Worm (Caenorhabditis elegans) whole organism, L4 larva: Measurements from ENCODE around the gene F32D8.2.
A peak's percentile ranks its signal among the peaks of the same experiment; 100 is the strongest.

Source experiments
- R02D3.7 ChIP-seq: fragments of 150-350 bp; sonication (generic microtip); optimal IDR thresholded peaks from 3 replicates; lab custom pipeline; 2014; ENCODE audit warnings: missing biosample characterization, missing genetic modification characterization
- Y105C5A.15 ChIP-seq: fragments of 200-800 bp; sonication (Bioruptor generic); IDR thresholded peaks from 2 replicates; pipeline ENCODE4 v1.3.6; 2022; ENCODE audit warnings: missing genetic modification characterization, missing compliant biosample characterization
- ZK546.5 ChIP-seq, 2 experiments: sonication (generic microtip); optimal IDR thresholded peaks; 2 replicates each; lab custom pipeline; 2017; ENCODE audit warnings: missing biosample characterization in 2 of 2, missing genetic modification characterization in 2 of 2
- aha-1 ChIP-seq: fragments of 150-350 bp; peaks from one replicate; lab custom pipeline; 2014; ENCODE audit warnings: missing biosample characterization, missing genetic modification characterization
- arid-1 ChIP-seq: fragments of 200-800 bp; sonication (Bioruptor generic); conservative IDR thresholded peaks from 2 replicates; pipeline ENCODE4 v1.3.6; 2022; ENCODE audit warnings: missing genetic modification reagents, missing genetic modification characterization, missing compliant biosample characterization
- ceh-32 ChIP-seq: sonication (generic microtip); optimal IDR thresholded peaks from 2 replicates; lab custom pipeline; 2016; ENCODE audit warnings: mild to moderate bottlenecking, missing genetic modification characterization, missing compliant biosample characterization; ENCODE audit not compliant: poor library complexity
- daf-19 ChIP-seq: fragments of 200-800 bp; sonication (Bioruptor generic); conservative IDR thresholded peaks from 2 replicates; pipeline ENCODE4 v1.3.6; 2022; ENCODE audit warnings: missing genetic modification characterization, missing compliant biosample characterization
- dmd-8 ChIP-seq: fragments of 200-800 bp; sonication (Bioruptor generic); IDR thresholded peaks from 2 replicates; pipeline ENCODE4 v1.3.6; 2022; ENCODE audit warnings: missing genetic modification characterization, missing compliant biosample characterization
- fkh-10 ChIP-seq: fragments of 150-350 bp; optimal IDR thresholded peaks from 2 replicates; lab custom pipeline; 2014; ENCODE audit warnings: missing biosample characterization, missing genetic modification reagents, missing genetic modification characterization
- gei-8 ChIP-seq: fragments of 200-800 bp; sonication (Bioruptor generic); optimal IDR thresholded peaks from 2 replicates; lab custom pipeline; 2018; ENCODE audit warnings: mild to moderate bottlenecking, missing genetic modification characterization, missing compliant biosample characterization
- hlh-30 ChIP-seq: sonication (generic microtip); optimal IDR thresholded peaks from 2 replicates; lab custom pipeline; 2017; ENCODE audit warnings: antibody characterized with exemption, mild to moderate bottlenecking, missing genetic modification characterization, missing compliant biosample characterization; ENCODE audit not compliant: insufficient read depth
- hmg-1.1 ChIP-seq: fragments of 200-800 bp; sonication (Bioruptor generic); IDR thresholded peaks from 2 replicates; pipeline ENCODE4 v1.3.6; 2022; ENCODE audit warnings: missing genetic modification reagents, missing genetic modification characterization, missing compliant biosample characterization
- jun-1 ChIP-seq: fragments of 150-350 bp; optimal IDR thresholded peaks from 2 replicates; lab custom pipeline; 2014; ENCODE audit warnings: missing biosample characterization, missing genetic modification reagents, missing genetic modification characterization
- lim-7 ChIP-seq: fragments of 200-800 bp; sonication (Bioruptor generic); IDR thresholded peaks from 2 replicates; pipeline ENCODE4 v1.3.6; 2022; ENCODE audit warnings: missing genetic modification characterization, missing compliant biosample characterization
- madf-5 ChIP-seq, 2 experiments: fragments of 200-800 bp; sonication (Bioruptor generic); IDR thresholded peaks; 2 replicates each; pipeline ENCODE4 v1.3.6; 2022; ENCODE audit warnings: missing compliant biosample characterization in 2 of 2, missing genetic modification characterization in 2 of 2
- mdl-1 ChIP-seq, 2 experiments: fragments of 150-350 bp in 1 of 2; sonication (generic microtip) in 1 of 2; optimal IDR thresholded peaks; 2 replicates each; lab custom pipeline; 2014 to 2017; ENCODE audit warnings: missing biosample characterization in 2 of 2, missing genetic modification characterization in 2 of 2
- mes-2 ChIP-seq: sonication (generic microtip); optimal IDR thresholded peaks from 2 replicates; lab custom pipeline; 2016; ENCODE audit warnings: missing genotype, mild to moderate bottlenecking, missing genetic modification characterization, missing compliant biosample characterization; ENCODE audit not compliant: poor library complexity, severe bottlenecking
- nhr-102 ChIP-seq: sonication (generic microtip); optimal IDR thresholded peaks from 2 replicates; lab custom pipeline; 2016; ENCODE audit warnings: mild to moderate bottlenecking, missing genetic modification characterization, moderate library complexity, missing compliant biosample characterization
- nhr-25 ChIP-seq: sonication (generic microtip); optimal IDR thresholded peaks from 2 replicates; lab custom pipeline; 2017; ENCODE audit warnings: missing genetic modification characterization, mild to moderate bottlenecking, missing compliant biosample characterization, antibody characterized with exemption, moderate library complexity, borderline replicate concordance; ENCODE audit not compliant: insufficient read depth
- nhr-42 ChIP-seq: fragments of 200-800 bp; sonication (Bioruptor generic); IDR thresholded peaks from 2 replicates; pipeline ENCODE4 v1.3.6; 2022; ENCODE audit warnings: missing genetic modification characterization, missing compliant biosample characterization
- nhr-6 ChIP-seq: fragments of 150-350 bp; optimal IDR thresholded peaks from 2 replicates; lab custom pipeline; 2014; ENCODE audit warnings: missing biosample characterization, missing genetic modification characterization
- nhr-77 ChIP-seq: fragments of 150-350 bp; optimal IDR thresholded peaks from 2 replicates; lab custom pipeline; 2014; ENCODE audit warnings: missing biosample characterization, missing genetic modification characterization
- sdz-12 ChIP-seq: fragments of 200-800 bp; sonication (Bioruptor generic); optimal IDR thresholded peaks from 2 replicates; lab custom pipeline; 2018; ENCODE audit warnings: mild to moderate bottlenecking, missing genetic modification characterization, missing compliant biosample characterization
- snpc-1.2 ChIP-seq: fragments of 200-800 bp; sonication (Bioruptor generic); IDR thresholded peaks from 2 replicates; pipeline ENCODE4 v1.3.6; 2022; ENCODE audit warnings: missing genetic modification reagents, missing genetic modification characterization, missing compliant biosample characterization
- snpc-4 ChIP-seq: fragments of 150-350 bp; optimal IDR thresholded peaks from 2 replicates; lab custom pipeline; 2014; ENCODE audit warnings: missing biosample characterization, missing genetic modification characterization
- unc-39 ChIP-seq: sonication (generic microtip); optimal IDR thresholded peaks from 2 replicates; lab custom pipeline; 2017; ENCODE audit warnings: missing biosample characterization, missing genetic modification characterization
- unc-62 ChIP-seq, 3 experiments: fragments of 150-350 bp in 1 of 3; sonication (generic microtip); optimal IDR thresholded peaks in 2 of 3; peaks in 1 of 3; 1 replicate in 1 of 3; 2 replicates in 2 of 3; lab custom pipeline; 2014 to 2017; ENCODE audit warnings: missing biosample characterization in 3 of 3, missing genetic modification characterization in 3 of 3, missing genetic modification reagents in 3 of 3, missing genotype in 1 of 3
- zfp-2 ChIP-seq: sonication (generic microtip); optimal IDR thresholded peaks from 2 replicates; lab custom pipeline; 2016; ENCODE audit warnings: mild to moderate bottlenecking, missing genetic modification characterization, missing compliant biosample characterization
- zfp-3 ChIP-seq: fragments of 200-800 bp; sonication (Bioruptor generic); conservative IDR thresholded peaks from 2 replicates; pipeline ENCODE4 v1.3.6; 2022; ENCODE audit warnings: missing genetic modification reagents, missing genetic modification characterization, missing compliant biosample characterization
- ztf-11 ChIP-seq: fragments of 150-350 bp; optimal IDR thresholded peaks from 2 replicates; lab custom pipeline; 2014; ENCODE audit warnings: missing biosample characterization, missing genetic modification characterization
- ztf-7 ChIP-seq: fragments of 150-350 bp; optimal IDR thresholded peaks from 2 replicates; lab custom pipeline; 2014; ENCODE audit warnings: missing biosample characterization, missing genetic modification characterization

The F32D8.2 gene

DNA sequence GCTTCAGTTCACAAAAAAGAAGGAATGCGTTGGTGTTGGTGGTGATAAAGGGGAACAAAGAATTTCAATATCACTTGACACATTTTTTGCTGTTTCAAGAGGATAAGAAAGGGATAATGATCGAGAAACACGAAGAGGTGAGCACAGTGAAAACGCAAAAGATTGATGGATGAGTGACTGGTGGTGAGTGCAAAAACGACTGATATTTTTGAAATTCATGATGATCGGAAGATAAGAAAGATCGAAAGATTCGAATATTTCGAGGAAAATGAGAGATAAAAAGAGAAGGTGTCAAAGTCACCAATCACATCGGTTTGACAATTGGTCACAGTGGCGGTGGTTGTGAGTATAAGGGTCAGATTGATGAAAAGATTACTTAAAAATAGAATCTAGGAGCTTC, 32.3 kb downstream of the F32D8.2 start:
- TF ChIP-seq snpc-1.2, result no peak
- no peak for TF ChIP-seq Y105C5A.15 (GFP tag; lab: Robert Waterston, UW)
- TF ChIP-seq zfp-3 (GFP tag; lab: Robert Waterston, UW), result no peak
- TF ChIP-seq hlh-30, result no peak
- TF ChIP-seq jun-1 (tag; lab: Kevin White, UChicago), result no peak
- no peak for TF ChIP-seq lim-7
- TF ChIP-seq daf-19 (GFP tag; lab: Robert Waterston, UW), result no peak
- no peak for TF ChIP-seq nhr-77
- no peak for TF ChIP-seq unc-39
- no peak for TF ChIP-seq mdl-1 (tag; optimal IDR thresholded peaks at IDR 0.05; lab: Kevin White, UChicago)
- TF ChIP-seq hmg-1.1 (GFP tag; lab: Robert Waterston, UW), result no peak

DNA sequence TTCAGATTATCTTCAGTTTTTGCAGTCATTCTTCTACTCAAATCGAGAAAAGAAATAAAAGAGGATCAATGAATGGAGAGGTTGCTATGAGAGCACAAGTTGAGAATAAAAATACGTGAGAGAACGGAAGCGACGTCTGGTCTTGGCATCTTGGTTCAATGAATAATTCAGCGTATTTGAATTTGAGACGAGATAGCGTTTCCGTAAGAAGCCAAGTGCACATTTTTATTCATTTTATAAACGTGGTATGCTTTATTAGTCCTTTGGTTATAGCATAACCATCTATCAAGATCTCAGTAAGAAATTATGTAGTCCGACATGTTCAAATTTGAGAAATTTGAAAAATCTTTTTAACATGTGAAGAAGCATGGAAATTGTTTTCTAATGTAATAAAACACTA, 34.8 kb downstream of the F32D8.2 start, which contains the start of gene F58B4.2:
Gene F58B4.2, minus strand, starts transcription at position 101 of the 400 bp plus-strand sequence.
- TF ChIP-seq snpc-4 (tag; lab: Kevin White, UChicago), result no peak
- no peak for TF ChIP-seq dmd-8 (GFP tag; lab: Robert Waterston, UW)
- no peak for TF ChIP-seq nhr-102 (tag; lab: Kevin White, UChicago)

DNA sequence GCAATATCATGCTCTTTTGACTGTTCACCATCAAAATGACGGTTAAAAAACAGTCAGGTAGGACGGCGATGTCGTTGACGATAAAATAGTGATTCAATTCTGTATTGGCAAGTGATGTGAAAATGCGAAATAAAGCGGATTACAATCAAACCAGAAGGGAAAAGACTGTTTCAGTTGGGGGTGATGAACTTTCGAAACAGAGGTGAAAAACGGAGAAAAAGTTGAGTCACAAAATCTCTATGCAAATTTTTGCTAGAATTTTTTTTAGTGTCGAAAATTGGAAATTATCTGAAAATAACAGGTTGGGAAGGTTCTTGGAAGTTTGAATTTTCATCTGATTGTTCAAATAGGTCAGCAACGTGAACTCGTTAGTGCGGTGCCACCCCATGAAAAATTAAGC, 38.2 kb downstream of the F32D8.2 start, which contains the start of gene nas-31:
Gene nas-31, minus strand, starts transcription at position 101 of the 400 bp plus-strand sequence.
- TF ChIP-seq ZK546.5 (tag; optimal IDR thresholded peaks at IDR 0.05; lab: Kevin White, UChicago) (no peak), aha-1 (peak; percentile 36), unc-62 (GFP tag; optimal IDR thresholded peaks at IDR 0.05 in 1 of 2; lab: Kevin White, UChicago) (peak in 1 of 2 experiments; percentile 58), unc-62 (tag; optimal IDR thresholded peaks at IDR 0.05; lab: Kevin White, UChicago) (no peak), arid-1 (GFP tag; lab: Robert Waterston, UW) (no peak), mes-2 (tag; lab: Kevin White, UChicago) (no peak)

DNA sequence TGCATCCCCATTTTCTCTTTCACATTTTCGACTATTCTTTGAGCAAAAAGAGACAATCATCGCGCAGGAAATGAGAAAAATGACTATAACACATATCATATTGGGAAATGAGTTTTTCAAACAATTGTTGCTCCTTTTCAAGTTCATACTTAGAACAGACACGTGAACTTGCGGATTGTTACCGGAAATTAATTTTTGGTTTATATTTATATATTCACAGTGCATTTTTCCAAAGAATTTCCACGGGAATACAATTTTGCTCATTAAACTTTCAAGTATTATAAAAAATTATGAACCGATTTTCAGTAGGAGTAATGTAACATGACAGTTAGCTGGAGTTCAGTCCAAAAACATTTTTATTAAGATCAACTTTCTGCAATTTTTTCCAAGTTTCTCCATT, 39.7 kb downstream of the F32D8.2 start, which contains the start of gene F58B4.7:
Gene F58B4.7, minus strand, starts transcription at position 101 of the 400 bp plus-strand sequence.
- TF ChIP-seq R02D3.7 (tag; lab: Kevin White, UChicago) (no peak), aha-1 (peak; percentile 12)

DNA sequence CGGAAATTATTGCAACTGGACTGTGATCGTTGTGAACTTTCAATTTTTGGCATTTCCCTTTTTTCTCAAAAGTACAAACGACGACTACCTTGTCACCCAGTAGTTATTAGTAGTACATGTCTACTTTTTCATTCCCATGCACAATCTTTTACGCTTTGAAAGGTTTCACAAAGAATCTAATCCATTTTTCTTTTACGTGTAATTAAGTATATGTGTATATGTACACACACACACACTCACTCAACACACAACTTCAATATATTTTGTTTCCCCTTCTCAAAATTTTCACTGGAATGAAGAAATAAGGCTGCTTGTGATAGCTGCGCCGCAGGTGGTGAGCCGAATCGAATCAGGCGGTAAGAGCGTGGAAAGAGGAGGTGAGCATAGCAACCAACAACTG, 41.2 kb downstream of the F32D8.2 start, which contains the start of gene F58B4.6:
Gene F58B4.6, plus strand, starts transcription at position 301 of the 400 bp plus-strand sequence.
- TF ChIP-seq unc-62 (GFP tag; optimal IDR thresholded peaks at IDR 0.05 in 1 of 2; lab: Kevin White, UChicago) (no peak), unc-62 (tag; optimal IDR thresholded peaks at IDR 0.05; lab: Kevin White, UChicago) (no peak), fkh-10 (GFP tag; lab: Kevin White, UChicago) (no peak), gei-8 (GFP tag; lab: Kevin White, UChicago) (no peak), ztf-11 (tag; lab: Kevin White, UChicago) (no peak), nhr-6 (tag; lab: Kevin White, UChicago) (no peak), nhr-42 (GFP tag; lab: Robert Waterston, UW) (no peak), ceh-32 (tag; lab: Kevin White, UChicago) (no peak), zfp-2 (no peak), madf-5 (GFP tag; IDR thresholded peaks at IDR 0.05; lab: Robert Waterston, UW) (no peak), mdl-1 (tag; optimal IDR thresholded peaks at IDR 0.05; lab: Kevin White, UChicago) (no peak), nhr-25 (tag; lab: Kevin White, UChicago) (no peak), sdz-12 (GFP tag; lab: Kevin White, UChicago) (no peak), ztf-7 (tag; lab: Kevin White, UChicago) (no peak)
